Worm (Caenorhabditis elegans) whole organism, L1 larva: ENCODE data around the gene C54C6.11.

Source experiments
- F16B12.6 ChIP-seq: fragments of 150-350 bp; optimal IDR thresholded peaks from 2 replicates; lab custom pipeline; 2014; ENCODE audit warnings: missing biosample characterization, missing genetic modification characterization
- ama-1 ChIP-seq: fragments of 150-350 bp; optimal IDR thresholded peaks from 2 replicates; lab custom pipeline; 2014
- fkh-10 ChIP-seq: sonication (generic microtip); optimal IDR thresholded peaks from 2 replicates; lab custom pipeline; 2017; ENCODE audit warnings: missing biosample characterization, missing genetic modification reagents, missing genetic modification characterization
- lin-13 ChIP-seq: fragments of 150-350 bp; optimal IDR thresholded peaks from 2 replicates; lab custom pipeline; 2014; ENCODE audit warnings: missing biosample characterization, missing genetic modification reagents, missing genetic modification characterization
- mep-1 ChIP-seq: fragments of 150-350 bp; optimal IDR thresholded peaks from 2 replicates; lab custom pipeline; 2014; ENCODE audit warnings: missing biosample characterization, missing genetic modification characterization
- nhr-237 ChIP-seq: fragments of 150-350 bp; optimal IDR thresholded peaks from 2 replicates; lab custom pipeline; 2014; ENCODE audit warnings: missing biosample characterization, missing genetic modification characterization
- pqm-1 ChIP-seq: sonication (generic microtip); optimal IDR thresholded peaks from 3 replicates; lab custom pipeline; 2017; ENCODE audit warnings: missing biosample characterization, missing genetic modification characterization
- unc-130 ChIP-seq: fragments of 150-350 bp; optimal IDR thresholded peaks from 2 replicates; lab custom pipeline; 2017; ENCODE audit warnings: missing biosample characterization, missing genetic modification characterization, inconsistent platforms
- unc-98 ChIP-seq: fragments of 200-800 bp; sonication (Bioruptor generic); IDR thresholded peaks from 2 replicates; pipeline ENCODE4 v1.3.6; 2022; ENCODE audit warnings: missing genetic modification characterization, missing compliant biosample characterization
- ztf-4 ChIP-seq: fragments of 150-350 bp; optimal IDR thresholded peaks from 2 replicates; lab custom pipeline; 2014; ENCODE audit warnings: missing biosample characterization, missing genetic modification characterization

DNA sequence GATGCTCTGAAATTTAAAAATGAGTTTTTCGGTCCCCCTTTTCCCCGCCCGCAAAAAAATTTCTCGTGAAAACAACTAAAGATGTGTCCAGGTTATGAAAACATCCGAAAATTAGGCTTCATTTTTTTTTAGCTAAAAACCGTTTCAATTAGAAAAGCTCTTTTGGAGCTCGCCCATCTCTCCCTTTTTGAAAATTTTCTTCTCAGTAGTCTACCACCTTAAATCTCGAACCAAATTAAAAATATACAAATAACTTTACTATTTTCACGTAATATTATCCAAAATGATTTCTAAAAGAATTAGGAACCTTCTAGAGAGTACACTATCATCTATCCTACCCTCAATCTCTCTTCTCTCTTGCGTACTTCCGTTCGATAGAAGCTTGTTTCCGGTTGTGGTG lies 14.2 kb downstream of the C54C6.11 start:
- TF ChIP-seq ama-1 (lab: Kevin White, UChicago): no peak
- no peak for TF ChIP-seq ztf-4
- TF ChIP-seq fkh-10: no peak
- no peak for TF ChIP-seq unc-98 (GFP tag; lab: Robert Waterston, UW)
- no peak for TF ChIP-seq pqm-1
- no peak for TF ChIP-seq unc-130 (tag; lab: Kevin White, UChicago)
- TF ChIP-seq F16B12.6 (tag; lab: Kevin White, UChicago): no peak
- TF ChIP-seq mep-1 (tag; lab: Kevin White, UChicago): no peak
- no peak for TF ChIP-seq lin-13 (GFP tag; lab: Kevin White, UChicago)
- no peak for TF ChIP-seq nhr-237 (tag; lab: Kevin White, UChicago)
